Worm (Caenorhabditis elegans) whole organism, young adult: ENCODE measurements around the gene F08F8.9.

Source experiments
- B0336.3 ChIP-seq: fragments of 200-800 bp; sonication (Bioruptor generic); IDR thresholded peaks from 2 replicates; pipeline ENCODE4 v1.3.6; 2022; ENCODE audit warnings: missing genetic modification characterization, missing compliant biosample characterization
- C06A6.2 ChIP-seq: fragments of 200-800 bp; sonication (Bioruptor generic); conservative IDR thresholded peaks from 2 replicates; pipeline ENCODE4 v1.3.6; 2022; ENCODE audit warnings: missing genetic modification characterization, missing compliant biosample characterization
- F10E7.11 ChIP-seq: sonication (generic microtip); optimal IDR thresholded peaks from 2 replicates; lab custom pipeline; 2017; ENCODE audit warnings: mild to moderate bottlenecking, missing genetic modification characterization, moderate library complexity, missing compliant biosample characterization
- F39B2.1 ChIP-seq: fragments of 200-800 bp; sonication (Bioruptor generic); IDR thresholded peaks from 2 replicates; pipeline ENCODE4 v1.3.6; 2022; ENCODE audit warnings: missing genetic modification reagents, missing genetic modification characterization, missing compliant biosample characterization
- F52B5.7 ChIP-seq: sonication (generic microtip); optimal IDR thresholded peaks from 2 replicates; lab custom pipeline; 2016; ENCODE audit warnings: mild to moderate bottlenecking, missing genetic modification characterization, missing compliant biosample characterization
- F57C9.4 ChIP-seq: sonication (generic microtip); optimal IDR thresholded peaks from 2 replicates; lab custom pipeline; 2017; ENCODE audit warnings: mild to moderate bottlenecking, missing genetic modification characterization, missing compliant biosample characterization
- K11D2.4 ChIP-seq: fragments of 200-800 bp; sonication (Bioruptor generic); IDR thresholded peaks from 2 replicates; pipeline ENCODE4 v1.3.6; 2022; ENCODE audit warnings: missing genetic modification reagents, missing genetic modification characterization, missing compliant biosample characterization
- T07F8.4 ChIP-seq: sonication (generic microtip); optimal IDR thresholded peaks from 2 replicates; lab custom pipeline; 2016; ENCODE audit warnings: mild to moderate bottlenecking, missing genetic modification characterization, moderate library complexity, missing compliant biosample characterization
- Y95B8A.8 ChIP-seq: fragments of 200-800 bp; sonication (Bioruptor generic); IDR thresholded peaks from 2 replicates; pipeline ENCODE4 v1.3.6; 2022; ENCODE audit warnings: missing genetic modification reagents, missing genetic modification characterization, missing compliant biosample characterization
- aptf-3 ChIP-seq: fragments of 200-800 bp; sonication (Bioruptor generic); IDR thresholded peaks from 2 replicates; pipeline ENCODE4 v1.3.6; 2022; ENCODE audit warnings: missing genetic modification characterization, missing compliant biosample characterization
- ceh-91 ChIP-seq: fragments of 200-800 bp; sonication (Bioruptor generic); IDR thresholded peaks from 2 replicates; pipeline ENCODE4 v1.3.6; 2022; ENCODE audit warnings: missing genetic modification reagents, missing genetic modification characterization, missing compliant biosample characterization
- chd-7 ChIP-seq: sonication (generic microtip); optimal IDR thresholded peaks from 2 replicates; lab custom pipeline; 2016; ENCODE audit warnings: mild to moderate bottlenecking, missing genetic modification characterization, moderate library complexity, missing compliant biosample characterization
- dpl-1 ChIP-seq: fragments of 150-350 bp; optimal IDR thresholded peaks from 2 replicates; lab custom pipeline; 2014; ENCODE audit warnings: missing biosample characterization, missing genetic modification reagents, missing genetic modification characterization
- efl-1 ChIP-seq: fragments of 150-350 bp; optimal IDR thresholded peaks from 2 replicates; lab custom pipeline; 2014; ENCODE audit warnings: missing biosample characterization, missing genetic modification reagents, missing genetic modification characterization
- hmg-1.2 ChIP-seq: fragments of 200-800 bp; sonication (Bioruptor generic); IDR thresholded peaks from 2 replicates; pipeline ENCODE4 v1.3.6; 2022; ENCODE audit warnings: missing genetic modification reagents, missing genetic modification characterization, missing compliant biosample characterization
- lin-26 ChIP-seq: fragments of 200-800 bp; sonication (Bioruptor generic); IDR thresholded peaks from 2 replicates; pipeline ENCODE4 v1.3.6; 2022; ENCODE audit warnings: missing genetic modification reagents, missing genetic modification characterization, missing compliant biosample characterization
- lin-35 ChIP-seq, 3 experiments: fragments of 150-350 bp in 2 of 3; sonication (generic microtip) in 1 of 3; optimal IDR thresholded peaks; 2 replicates each; lab custom pipeline; 2014 to 2018; ENCODE audit warnings: missing biosample characterization in 3 of 3, missing genetic modification characterization in 3 of 3, missing genetic modification reagents in 3 of 3
- lin-54 ChIP-seq: fragments of 200-800 bp; sonication (Bioruptor generic); optimal IDR thresholded peaks from 2 replicates; lab custom pipeline; 2018; ENCODE audit warnings: mild to moderate bottlenecking, missing genetic modification characterization, missing compliant biosample characterization
- lir-1 ChIP-seq: fragments of 200-800 bp; sonication (Bioruptor generic); conservative IDR thresholded peaks from 2 replicates; pipeline ENCODE4 v1.3.6; 2022; ENCODE audit warnings: missing genetic modification reagents, missing genetic modification characterization, missing compliant biosample characterization
- lsl-1 ChIP-seq: fragments of 200-800 bp; sonication (Bioruptor generic); optimal IDR thresholded peaks from 2 replicates; lab custom pipeline; 2018; ENCODE audit warnings: mild to moderate bottlenecking, missing genetic modification characterization, moderate library complexity, missing compliant biosample characterization
- nfya-1 ChIP-seq: sonication (generic microtip); optimal IDR thresholded peaks from 2 replicates; lab custom pipeline; 2017; ENCODE audit warnings: antibody characterized with exemption, missing compliant biosample characterization, missing genetic modification characterization, borderline replicate concordance; ENCODE audit not compliant: insufficient read depth
- nhr-120 ChIP-seq: fragments of 200-800 bp; sonication (Bioruptor generic); IDR thresholded peaks from 2 replicates; pipeline ENCODE4 v1.3.6; 2022; ENCODE audit warnings: missing genetic modification characterization, missing compliant biosample characterization
- nhr-179 ChIP-seq: sonication (generic microtip); optimal IDR thresholded peaks from 2 replicates; lab custom pipeline; 2016; ENCODE audit warnings: mild to moderate bottlenecking, missing genetic modification characterization, missing compliant biosample characterization
- nhr-80 ChIP-seq: sonication (generic microtip); optimal IDR thresholded peaks from 2 replicates; lab custom pipeline; 2016; ENCODE audit warnings: missing genetic modification characterization, missing compliant biosample characterization
- nhr-90 ChIP-seq: sonication (generic microtip); optimal IDR thresholded peaks from 2 replicates; lab custom pipeline; 2016; ENCODE audit warnings: missing genotype, mild to moderate bottlenecking, missing genetic modification characterization, missing compliant biosample characterization
- pha-4 ChIP-seq: fragments of 150-350 bp; sonication (generic microtip); optimal IDR thresholded peaks from 2 replicates; lab custom pipeline; 2014; ENCODE audit warnings: missing biosample characterization, missing genetic modification reagents, missing genetic modification characterization
- sdz-38 ChIP-seq: sonication (generic microtip); optimal IDR thresholded peaks from 2 replicates; lab custom pipeline; 2016; ENCODE audit warnings: missing genotype, missing genetic modification characterization, missing compliant biosample characterization
- snpc-3.4 ChIP-seq: sonication (generic microtip); optimal IDR thresholded peaks from 2 replicates; lab custom pipeline; 2017; ENCODE audit warnings: missing genetic modification characterization, mild to moderate bottlenecking, missing compliant biosample characterization, antibody characterized with exemption, moderate library complexity, missing genotype, missing genetic modification reagents
- snpc-4 ChIP-seq, 5 experiments: fragments of 150-350 bp in 1 of 5; sonication (generic microtip) in 4 of 5; optimal IDR thresholded peaks; 2 replicates each; lab custom pipeline; 2014 to 2018; ENCODE audit warnings: missing genetic modification characterization in 5 of 5, missing biosample characterization in 3 of 5, antibody characterized with exemption in 2 of 5, mild to moderate bottlenecking in 2 of 5, missing compliant biosample characterization in 2 of 5, missing genotype in 2 of 5, moderate library complexity in 2 of 5, missing genetic modification reagents in 1 of 5
- tbp1 ChIP-seq: fragments of 200-800 bp; sonication (Bioruptor generic); optimal IDR thresholded peaks from 2 replicates; lab custom pipeline; 2018; ENCODE audit warnings: mild to moderate bottlenecking, missing genetic modification characterization, missing compliant biosample characterization
- unc-62 ChIP-seq: fragments of 150-350 bp; optimal IDR thresholded peaks from 2 replicates; lab custom pipeline; 2014; ENCODE audit warnings: missing biosample characterization, missing genetic modification reagents, missing genetic modification characterization
- zim-3 ChIP-seq: sonication (generic microtip); optimal IDR thresholded peaks from 2 replicates; lab custom pipeline; 2017; ENCODE audit warnings: mild to moderate bottlenecking, missing genetic modification characterization, moderate library complexity, missing compliant biosample characterization
- ztf-22 ChIP-seq: fragments of 200-800 bp; sonication (Bioruptor generic); optimal IDR thresholded peaks from 2 replicates; lab custom pipeline; 2018; ENCODE audit warnings: mild to moderate bottlenecking, missing genetic modification characterization, moderate library complexity, missing compliant biosample characterization
- ztf-26 ChIP-seq: sonication (generic microtip); optimal IDR thresholded peaks from 2 replicates; lab custom pipeline; 2017; ENCODE audit warnings: missing genetic modification characterization, missing compliant biosample characterization
- ztf-3 ChIP-seq: fragments of 200-800 bp; sonication (Bioruptor generic); optimal IDR thresholded peaks from 2 replicates; lab custom pipeline; 2018; ENCODE audit warnings: mild to moderate bottlenecking, missing genetic modification characterization, missing compliant biosample characterization

F08F8.9 gene

DNA sequence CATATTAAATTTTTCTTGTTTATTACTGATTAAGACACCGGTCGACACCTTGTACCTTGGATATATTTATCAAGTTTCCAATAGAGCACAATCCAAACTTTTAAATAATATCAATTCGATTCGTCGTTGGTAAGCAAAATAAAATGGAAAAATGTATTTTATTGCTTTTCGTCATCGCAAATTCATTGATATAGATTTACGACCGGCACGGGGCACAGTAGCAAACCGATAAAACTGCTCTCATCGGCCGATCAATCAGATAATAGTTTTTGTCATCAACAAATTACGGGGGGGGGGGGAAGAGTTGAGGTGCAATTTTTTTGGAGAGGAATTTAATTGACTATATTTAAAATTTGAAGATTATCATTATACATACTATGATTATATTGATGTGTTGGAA lies 30.4 kb downstream of the F08F8.9 start:
- TF ChIP-seq nhr-80 (tag; lab: Kevin White, UChicago) = peak; percentile 24
- no peak for TF ChIP-seq tbp1 (GFP tag; lab: Kevin White, UChicago)

DNA sequence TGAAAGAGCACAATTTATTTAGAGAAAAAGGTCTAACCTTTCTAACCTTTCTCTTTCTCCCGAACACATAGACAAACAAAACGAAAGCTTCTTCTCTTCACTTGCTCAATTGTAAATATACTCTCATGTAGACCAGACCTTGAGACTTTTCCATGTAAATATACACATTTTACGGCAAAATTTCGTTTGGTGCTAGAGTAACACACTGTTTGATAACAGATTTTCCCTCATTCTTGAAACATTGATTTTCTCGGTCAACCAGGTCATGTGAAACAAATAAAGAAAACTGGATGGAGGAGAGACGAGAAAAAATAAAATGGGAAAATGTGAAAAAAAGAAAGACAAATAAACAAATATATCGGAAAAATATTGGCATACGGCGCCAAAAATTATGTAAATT lies 31.8 kb downstream of the F08F8.9 start:
- no peak for TF ChIP-seq nhr-90
- peak; percentile 7 for TF ChIP-seq pha-4
- no peak for TF ChIP-seq Y95B8A.8
- no peak for TF ChIP-seq ceh-91 (GFP tag; lab: Robert Waterston, UW)

DNA sequence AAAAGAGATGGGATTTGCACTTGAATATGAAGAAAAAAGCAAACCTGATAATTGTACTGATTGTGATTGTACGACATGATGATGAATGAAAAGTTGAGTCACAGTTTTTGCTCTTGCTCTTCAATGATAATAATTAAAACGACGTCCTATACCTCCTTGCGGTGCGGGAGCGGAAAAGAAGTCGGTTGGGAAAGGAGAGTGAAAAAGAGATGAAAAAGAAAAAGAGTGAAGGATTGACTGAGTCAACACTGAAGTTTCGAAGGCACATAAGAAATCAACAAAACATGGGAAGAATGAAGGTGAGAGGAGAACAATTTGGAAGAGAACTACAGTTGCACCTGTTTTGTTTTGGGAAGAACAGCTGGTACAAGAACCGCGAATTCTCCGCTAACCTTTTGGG lies 34.4 kb downstream of the F08F8.9 start, which contains the start of gene F56C9.8:
Gene F56C9.8 (minus strand): TSS at position 120 of the 400 bp plus-strand sequence.
- TF ChIP-seq chd-7 = no peak
- TF ChIP-seq nhr-80 (tag; lab: Kevin White, UChicago) = peak; percentile 30

DNA sequence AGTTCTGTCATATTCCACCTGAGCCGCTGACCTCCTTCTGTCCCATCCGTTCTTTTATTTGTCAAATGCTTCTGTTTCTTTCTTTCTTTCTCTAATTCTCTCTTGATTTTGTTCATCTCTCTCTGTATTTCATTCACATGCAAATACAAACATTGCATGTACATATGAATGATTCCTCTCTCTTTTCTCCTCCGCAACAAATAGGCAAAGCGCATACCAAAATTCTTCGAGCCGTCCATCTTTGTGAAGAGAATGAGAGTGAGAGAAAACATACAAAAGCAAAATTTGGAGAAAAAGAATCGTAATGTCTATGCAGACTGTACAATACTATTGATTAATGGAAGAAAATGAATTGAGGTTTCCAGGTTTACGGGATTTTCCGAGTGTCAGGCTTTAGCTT lies 36.4 kb downstream of the F08F8.9 start:
- no peak for TF ChIP-seq unc-62 (GFP tag; lab: Kevin White, UChicago)
- TF ChIP-seq nhr-80 (tag; lab: Kevin White, UChicago) = peak; percentile 63
- TF ChIP-seq nhr-179 (tag; lab: Kevin White, UChicago) = no peak
- no peak for TF ChIP-seq K11D2.4 (GFP tag; lab: Robert Waterston, UW)
- TF ChIP-seq ceh-91 (GFP tag; lab: Robert Waterston, UW) = no peak
- no peak for TF ChIP-seq ztf-26
- no peak for TF ChIP-seq sdz-38

DNA sequence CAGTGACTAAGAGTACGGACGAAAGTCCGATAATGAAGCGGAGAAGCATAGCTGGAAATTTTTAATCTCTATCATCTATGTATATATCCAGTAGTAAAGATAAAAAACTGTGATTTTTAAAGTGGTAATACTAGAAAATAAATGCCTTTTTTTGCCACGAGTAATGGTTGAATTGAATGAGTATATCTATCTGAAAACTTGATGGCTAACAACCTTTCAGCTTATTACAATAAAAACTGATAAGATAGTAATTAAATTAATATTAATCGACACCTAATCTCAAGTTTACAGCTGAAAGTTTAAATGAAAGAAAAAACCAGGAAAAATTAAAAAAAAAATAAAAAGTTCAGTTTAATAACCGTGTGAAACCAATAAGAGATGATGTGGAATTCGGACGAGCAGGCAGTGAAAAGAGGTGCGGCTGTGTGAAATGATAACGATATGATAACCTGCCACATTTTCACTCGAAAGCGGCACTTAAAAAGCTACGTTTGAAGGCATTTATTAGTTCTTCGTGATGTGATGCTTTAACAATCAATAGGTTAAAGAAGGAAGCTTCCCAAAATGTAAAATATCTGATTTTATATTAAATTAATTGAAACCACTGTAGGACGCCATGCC lies 38.7 kb downstream of the F08F8.9 start, which contains the start of gene nspg-6:
Gene nspg-6 (minus strand): TSS at position 51 of the 621 bp plus-strand sequence.
- TF ChIP-seq nhr-80 (tag; lab: Kevin White, UChicago) (peak; percentile 75), F52B5.7 (tag; lab: Kevin White, UChicago) (no peak)

DNA sequence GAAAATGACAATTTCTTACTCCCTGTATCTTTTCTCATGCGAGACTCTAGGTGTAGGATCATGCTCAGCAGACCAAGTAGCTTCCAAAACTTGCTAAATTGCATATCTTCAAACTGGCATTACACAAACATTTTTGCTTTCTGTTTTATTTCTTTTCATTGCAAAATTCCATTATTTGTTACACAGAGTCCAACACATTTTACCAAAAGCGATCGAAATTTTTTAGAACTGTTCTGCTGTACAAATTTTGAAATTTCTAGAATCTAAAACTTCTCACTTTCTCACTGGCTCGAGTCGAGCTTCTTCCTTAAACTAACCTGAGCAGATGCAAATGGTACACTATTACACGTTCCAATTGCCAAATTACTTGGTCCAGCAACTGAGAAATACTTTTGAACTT lies 39.3 kb downstream of the F08F8.9 start:
- TF ChIP-seq pha-4 (no peak), aptf-3 (GFP tag; lab: Robert Waterston, UW) (no peak), zim-3 (no peak), nhr-120 (GFP tag; lab: Robert Waterston, UW) (no peak)

DNA sequence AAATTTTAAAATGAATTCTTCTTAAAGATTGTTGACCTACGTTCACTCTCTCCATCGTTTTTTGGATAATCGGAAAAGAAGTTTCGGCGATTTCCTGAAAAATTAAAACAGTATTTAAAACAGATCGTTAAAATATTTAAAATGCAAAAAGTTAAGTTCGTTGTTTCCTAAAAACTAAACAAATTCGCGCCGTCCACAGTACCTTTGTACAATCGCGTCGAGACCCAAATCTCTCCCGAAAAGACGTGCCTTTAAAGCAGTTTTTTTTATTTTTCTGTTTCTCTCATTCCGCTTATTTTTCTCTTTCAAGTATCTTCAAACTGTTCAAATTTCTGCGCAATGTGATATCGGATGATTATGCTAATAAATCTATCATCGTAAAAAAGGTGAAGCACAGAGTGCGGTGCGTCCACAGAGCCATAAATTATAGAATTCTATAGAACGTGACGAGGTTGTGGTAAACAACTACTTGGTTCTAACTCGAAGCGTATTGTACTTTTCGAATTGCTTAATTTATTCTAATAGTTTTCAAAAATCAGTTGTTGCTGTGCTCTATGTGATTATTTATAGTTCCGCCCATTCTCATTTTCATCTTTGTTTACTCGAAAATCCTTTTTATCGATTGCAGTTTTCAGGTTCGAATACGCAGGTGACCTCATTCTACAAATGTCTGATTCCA lies 43.0 kb downstream of the F08F8.9 start, which contains the start of the genes F56C9.6 and F56C9.3:
Gene F56C9.6 (minus strand): TSS at position 112 of the 679 bp plus-strand sequence.
Gene F56C9.3 (plus strand): TSS at position 629 of the 679 bp plus-strand sequence.
- no peak for TF ChIP-seq snpc-4 (GFP tag; optimal IDR thresholded peaks at IDR 0.05; lab: Kevin White, UChicago)
- TF ChIP-seq snpc-4 (tag; optimal IDR thresholded peaks at IDR 0.05; lab: Kevin White, UChicago) = peak in 1 of 4 experiments; percentile 12
- TF ChIP-seq T07F8.4 (tag; lab: Kevin White, UChicago) = no peak
- TF ChIP-seq B0336.3 (GFP tag; lab: Robert Waterston, UW) = no peak
- TF ChIP-seq lin-26 = 0 out of 2 replicates have a peak, but pooled peaks have one; percentile 12
- no peak for TF ChIP-seq lin-35 (GFP tag; optimal IDR thresholded peaks at IDR 0.05; lab: Kevin White, UChicago)
- TF ChIP-seq nhr-120 (GFP tag; lab: Robert Waterston, UW) = no peak
- no peak for TF ChIP-seq C06A6.2
- peak; percentile 95 for TF ChIP-seq efl-1 (GFP tag; lab: Kevin White, UChicago)
- TF ChIP-seq aptf-3 (GFP tag; lab: Robert Waterston, UW) = no peak
- no peak for TF ChIP-seq nfya-1
- TF ChIP-seq F57C9.4 (tag; lab: Kevin White, UChicago) = no peak
- TF ChIP-seq F39B2.1 (GFP tag; lab: Robert Waterston, UW) = no peak
- no peak for TF ChIP-seq F10E7.11 (tag; lab: Kevin White, UChicago)
- no peak for TF ChIP-seq nhr-179 (tag; lab: Kevin White, UChicago)
- peak; percentile 12; the same call in 1 of the 2 replicates for TF ChIP-seq hmg-1.2 (GFP tag; lab: Robert Waterston, UW)
- TF ChIP-seq lin-54 (GFP tag; lab: Kevin White, UChicago) = peak; percentile 50
- peak; percentile 70 for TF ChIP-seq dpl-1 (GFP tag; lab: Kevin White, UChicago)
- peak; percentile 49 for TF ChIP-seq snpc-3.4 (tag; lab: Kevin White, UChicago)
- no peak for TF ChIP-seq lir-1 (GFP tag; lab: Robert Waterston, UW)
- TF ChIP-seq Y95B8A.8 = no peak
- TF ChIP-seq lsl-1 (GFP tag; lab: Kevin White, UChicago) = peak; percentile 91
- TF ChIP-seq ztf-3 = no peak
- no peak for TF ChIP-seq ztf-22
